Worm (Caenorhabditis elegans): ENCODE data around the gene T25B6.5.

The T25B6.5 gene

ce11 chrX:9011471-9011870 is 10.1 kb downstream of the T25B6.5 start:
- TF ChIP-seq F49E8.2 (tag; optimal IDR thresholded peaks at IDR 0.05; ENCODE audit: insufficient read depth), result no peak
- no peak for TF ChIP-seq Y79H2A.3 (GFP tag; conservative IDR thresholded peaks at IDR 0.05)
- no peak for TF ChIP-seq die-1 (tag; optimal IDR thresholded peaks at IDR 0.05)
- no peak for TF ChIP-seq madf-8 (GFP tag; conservative IDR thresholded peaks at IDR 0.05)
- TF ChIP-seq F52B5.7 (tag; optimal IDR thresholded peaks at IDR 0.05), result no peak
- no peak for TF ChIP-seq F55B11.4 (tag; optimal IDR thresholded peaks at IDR 0.05; ENCODE audit: borderline replicate concordance, insufficient read depth)
- TF ChIP-seq F23B12.7 (tag; optimal IDR thresholded peaks at IDR 0.05; ENCODE audit: insufficient read depth), result no peak
- no peak for TF ChIP-seq bed-2 (GFP tag; IDR thresholded peaks at IDR 0.05)
- no peak for TF ChIP-seq lsl-1 (GFP tag; optimal IDR thresholded peaks at IDR 0.05)
- TF ChIP-seq pha-4 (tag; optimal IDR thresholded peaks at IDR 0.05), result no peak
- no peak for TF ChIP-seq F39B2.1 (GFP tag; IDR thresholded peaks at IDR 0.05)
- TF ChIP-seq ztf-25 (GFP tag; IDR thresholded peaks at IDR 0.05), result no peak
- TF ChIP-seq repo-1 (tag; optimal IDR thresholded peaks at IDR 0.05), result no peak
- no peak for TF ChIP-seq ztf-28 (GFP tag; IDR thresholded peaks at IDR 0.05)
- no peak for TF ChIP-seq snpc-4 (GFP tag; optimal IDR thresholded peaks at IDR 0.05)
- no peak for TF ChIP-seq snpc-4 (tag; optimal IDR thresholded peaks at IDR 0.05)
- TF ChIP-seq Y67H2A.10 (GFP tag; conservative IDR thresholded peaks at IDR 0.05), result no peak
- TF ChIP-seq chd-7 (tag; optimal IDR thresholded peaks at IDR 0.05), result no peak
- TF ChIP-seq Y56A3A.18 (GFP tag; IDR thresholded peaks at IDR 0.05), result no peak

- TF ChIP-seq rpc-1 (optimal IDR thresholded peaks at IDR 0.05) (no peak), rpc-1 (tag; optimal IDR thresholded peaks at IDR 0.05) (no peak), snpc-3.4 (tag; optimal IDR thresholded peaks at IDR 0.05) (no peak), nhr-80 (tag; optimal IDR thresholded peaks at IDR 0.05) (no peak), hmg-20 (GFP tag; IDR thresholded peaks at IDR 0.05) (no peak), F55B11.4 (tag; optimal IDR thresholded peaks at IDR 0.05; ENCODE audit: borderline replicate concordance, insufficient read depth) (no peak), tlf-1 (GFP tag; optimal IDR thresholded peaks at IDR 0.05) (no peak), dpff-1 (tag; optimal IDR thresholded peaks at IDR 0.05) (no peak)
These were observed 11.1 kb downstream of the T25B6.5 start, which contains the start of gene C24A3.9 for ce11 chrX:9010418-9010817. C24A3.9 (minus strand) TSS chrX:9010518.

ce11 chrX:9007931-9008330 is 13.6 kb downstream of the T25B6.5 start:
- peak; percentile 91 for TF ChIP-seq hsf-1 (GFP tag; IDR thresholded peaks at IDR 0.05)

- TF ChIP-seq pbrm-1 (GFP tag; IDR thresholded peaks at IDR 0.05) (no peak), ztf-3 (GFP tag; optimal IDR thresholded peaks at IDR 0.05) (no peak), F37B4.10 (GFP tag; IDR thresholded peaks at IDR 0.05) (no peak), ets-4 (GFP tag; optimal IDR thresholded peaks at IDR 0.05) (no peak), ztf-22 (GFP tag; optimal IDR thresholded peaks at IDR 0.05) (no peak), D2030.7 (GFP tag; IDR thresholded peaks at IDR 0.05) (no peak)
These were observed 22.7 kb downstream of the T25B6.5 start, which contains the start of gene C24A3.1 for ce11 chrX:8998809-8999208. C24A3.1 (plus strand) TSS chrX:8999071.

- TF ChIP-seq cebp-1 (GFP tag; IDR thresholded peaks at IDR 0.05), result no peak
- peak; percentile 61 for TF ChIP-seq cebp-1 (tag; optimal IDR thresholded peaks at IDR 0.05)
- TF ChIP-seq ztf-3 (GFP tag; optimal IDR thresholded peaks at IDR 0.05), result no peak
These were observed 24.0 kb downstream of the T25B6.5 start, which contains the start of gene C24A3.2 for ce11 chrX:8997450-8998075. C24A3.2 (plus strand) TSS chrX:8997500.
